Worm (Caenorhabditis elegans) whole organism, L4/young adult: Measurements from ENCODE around the gene lron-4.

ENCODE experiments used
- W03F9.2 ChIP-seq: fragments of 150-350 bp; optimal IDR thresholded peaks from 2 replicates; lab custom pipeline; 2014; ENCODE audit warnings: missing biosample characterization, missing genetic modification characterization
- dao-5 ChIP-seq: sonication (generic microtip); optimal IDR thresholded peaks from 2 replicates; lab custom pipeline; 2016; ENCODE audit warnings: missing genotype, missing genetic modification characterization, moderate library complexity, missing compliant biosample characterization
- him-1 ChIP-seq: sonication (generic microtip); optimal IDR thresholded peaks from 2 replicates; lab custom pipeline; 2016; ENCODE audit warnings: missing genotype, missing genetic modification reagents, missing genetic modification characterization, missing compliant biosample characterization

lron-4 gene

ce11 chrII:8131413-8131966 is 19.5 kb upstream of the lron-4 start:
- TF ChIP-seq him-1 (peak; percentile 67), dao-5 (tag; lab: Kevin White, UChicago) (no peak), W03F9.2 (tag; lab: Kevin White, UChicago) (no peak)

ce11 chrII:8130792-8131191 is 18.8 kb upstream of the lron-4 start:
- no peak for TF ChIP-seq him-1
- no peak for TF ChIP-seq dao-5 (tag; lab: Kevin White, UChicago)
- no peak for TF ChIP-seq W03F9.2 (tag; lab: Kevin White, UChicago)

- TF ChIP-seq him-1 (no peak), W03F9.2 (tag; lab: Kevin White, UChicago) (no peak), dao-5 (tag; lab: Kevin White, UChicago) (no peak)
Measured at ce11 chrII:8129495-8130010, 17.6 kb upstream of the lron-4 start, which contains the start of gene ulp-4. Gene ulp-4, plus strand, starts transcription at chrII:8129960.

ce11 chrII:8129040-8129387 is 17.1 kb upstream of the lron-4 start:
- TF ChIP-seq dao-5 (tag; lab: Kevin White, UChicago) (no peak), him-1 (no peak), W03F9.2 (tag; lab: Kevin White, UChicago) (no peak)

ce11 chrII:8128273-8129039 is 16.5 kb upstream of the lron-4 start:
- no peak for TF ChIP-seq W03F9.2 (tag; lab: Kevin White, UChicago)
- peak; percentile 36 for TF ChIP-seq him-1
- TF ChIP-seq dao-5 (tag; lab: Kevin White, UChicago), result peak; percentile 9

- TF ChIP-seq W03F9.2 (tag; lab: Kevin White, UChicago) (no peak), dao-5 (tag; lab: Kevin White, UChicago) (no peak), him-1 (no peak)
Measured at ce11 chrII:8127794-8128193, 15.8 kb upstream of the lron-4 start.

- no peak for TF ChIP-seq him-1
- TF ChIP-seq dao-5 (tag; lab: Kevin White, UChicago), result no peak
- TF ChIP-seq W03F9.2 (tag; lab: Kevin White, UChicago), result no peak
Measured at ce11 chrII:8127290-8127689, 15.3 kb upstream of the lron-4 start.

- TF ChIP-seq W03F9.2 (tag; lab: Kevin White, UChicago), result no peak
- no peak for TF ChIP-seq dao-5 (tag; lab: Kevin White, UChicago)
- TF ChIP-seq him-1, result no peak
Measured at ce11 chrII:8126617-8127016, 14.7 kb upstream of the lron-4 start.

ce11 chrII:8126132-8126531 is 14.2 kb upstream of the lron-4 start:
- TF ChIP-seq W03F9.2 (tag; lab: Kevin White, UChicago) (peak; percentile 49), him-1 (no peak), dao-5 (tag; lab: Kevin White, UChicago) (no peak)

ce11 chrII:8125439-8125838 is 13.5 kb upstream of the lron-4 start:
- no peak for TF ChIP-seq him-1

- peak; percentile 70 for TF ChIP-seq W03F9.2 (tag; lab: Kevin White, UChicago)
- TF ChIP-seq him-1, result no peak
Measured at ce11 chrII:8124867-8125266, 12.9 kb upstream of the lron-4 start, which contains the start of gene ire-1. Gene ire-1, minus strand, starts transcription at chrII:8124910.

ce11 chrII:8117426-8117825 is 5.5 kb upstream of the lron-4 start:
- no peak for TF ChIP-seq him-1
- no peak for TF ChIP-seq W03F9.2 (tag; lab: Kevin White, UChicago)
- TF ChIP-seq dao-5 (tag; lab: Kevin White, UChicago), result no peak

- TF ChIP-seq dao-5 (tag; lab: Kevin White, UChicago) (no peak), him-1 (no peak), W03F9.2 (tag; lab: Kevin White, UChicago) (no peak)
Measured at ce11 chrII:8116159-8116558, 4.2 kb upstream of the lron-4 start, which contains the start of gene unc-105. Gene unc-105, plus strand, starts transcription at chrII:8116459.

ce11 chrII:8106921-8107695 is 4.9 kb downstream of the lron-4 start, which contains the start of the genes chst-1 and C41C4.9:
Gene chst-1, minus strand, starts transcription at chrII:8106971.
Gene C41C4.9, plus strand, starts transcription at chrII:8107645.
- TF ChIP-seq dao-5 (tag; lab: Kevin White, UChicago) (peak; percentile 90), W03F9.2 (tag; lab: Kevin White, UChicago) (no peak), him-1 (peak; percentile 19)
